Worm (Caenorhabditis elegans): Measurements from ENCODE around the gene pkc-2.
A peak's percentile ranks its signal among the peaks of the same experiment; 100 is the strongest.

pkc-2 gene

ce11 chrX:9401963-9402362 is 37.3 kb downstream of the pkc-2 start:
- no peak for TF ChIP-seq fkh-10 (GFP tag; optimal IDR thresholded peaks at IDR 0.05)
- peak; percentile 16 for TF ChIP-seq ceh-31 (tag; optimal IDR thresholded peaks at IDR 0.05)
- TF ChIP-seq K09A11.1 (tag; optimal IDR thresholded peaks at IDR 0.05; ENCODE audit: insufficient read depth), result no peak
- no peak for TF ChIP-seq elt-4 (tag; optimal IDR thresholded peaks at IDR 0.05)
- no peak for TF ChIP-seq pag-3 (tag; optimal IDR thresholded peaks at IDR 0.05; ENCODE audit: borderline replicate concordance)
- TF ChIP-seq ref-2 (tag; optimal IDR thresholded peaks at IDR 0.05), result peak; percentile 21
- no peak for TF ChIP-seq C08G9.2 (tag; optimal IDR thresholded peaks at IDR 0.05)
- TF ChIP-seq hlh-15 (tag; optimal IDR thresholded peaks at IDR 0.05), result no peak
- no peak for TF ChIP-seq ceh-34 (tag; optimal IDR thresholded peaks at IDR 0.05)
- no peak for TF ChIP-seq fkh-6 (tag; optimal IDR thresholded peaks at IDR 0.05)
- TF ChIP-seq C38D4.7 (GFP tag; optimal IDR thresholded peaks at IDR 0.05), result no peak
- TF ChIP-seq gmeb-2 (tag; optimal IDR thresholded peaks at IDR 0.05), result no peak
- no peak for TF ChIP-seq che-1 (tag; optimal IDR thresholded peaks at IDR 0.05)
- TF ChIP-seq madf-2 (tag; optimal IDR thresholded peaks at IDR 0.05), result no peak
- no peak for TF ChIP-seq tbx-7 (tag; optimal IDR thresholded peaks at IDR 0.05)
- TF ChIP-seq sox-4 (tag; optimal IDR thresholded peaks at IDR 0.05), result no peak
- TF ChIP-seq hlh-30 (tag; optimal IDR thresholded peaks at IDR 0.05; ENCODE audit: insufficient read depth), result peak; percentile 11
- no peak for TF ChIP-seq T23F11.4 (GFP tag; optimal IDR thresholded peaks at IDR 0.05)
- TF ChIP-seq nhr-11 (tag; optimal IDR thresholded peaks at IDR 0.05), result no peak
- no peak for TF ChIP-seq pat-9 (tag; optimal IDR thresholded peaks at IDR 0.05)
- TF ChIP-seq nfya-1 (tag; optimal IDR thresholded peaks at IDR 0.05), result no peak

ce11 chrX:9402464-9402863 is 37.8 kb downstream of the pkc-2 start:
- no peak for TF ChIP-seq ceh-45 (GFP tag; IDR thresholded peaks at IDR 0.05)
- TF ChIP-seq lin-11 (tag; optimal IDR thresholded peaks at IDR 0.05), result no peak
- TF ChIP-seq elt-2 (tag; optimal IDR thresholded peaks at IDR 0.05), result no peak
- TF ChIP-seq sox-2 (GFP tag; IDR thresholded peaks at IDR 0.05), result no peak
- no peak for TF ChIP-seq C08G9.2 (tag; optimal IDR thresholded peaks at IDR 0.05)
- TF ChIP-seq mec-3 (tag; optimal IDR thresholded peaks at IDR 0.05; ENCODE audit: borderline replicate concordance), result no peak
- TF ChIP-seq pag-3 (tag; optimal IDR thresholded peaks at IDR 0.05; ENCODE audit: borderline replicate concordance), result no peak
- no peak for TF ChIP-seq sox-4 (tag; optimal IDR thresholded peaks at IDR 0.05)
- no peak for TF ChIP-seq npax-4 (tag; optimal IDR thresholded peaks at IDR 0.05)
- TF ChIP-seq che-1 (tag; optimal IDR thresholded peaks at IDR 0.05), result no peak
- no peak for TF ChIP-seq C38D4.7 (GFP tag; optimal IDR thresholded peaks at IDR 0.05)

DNA sequence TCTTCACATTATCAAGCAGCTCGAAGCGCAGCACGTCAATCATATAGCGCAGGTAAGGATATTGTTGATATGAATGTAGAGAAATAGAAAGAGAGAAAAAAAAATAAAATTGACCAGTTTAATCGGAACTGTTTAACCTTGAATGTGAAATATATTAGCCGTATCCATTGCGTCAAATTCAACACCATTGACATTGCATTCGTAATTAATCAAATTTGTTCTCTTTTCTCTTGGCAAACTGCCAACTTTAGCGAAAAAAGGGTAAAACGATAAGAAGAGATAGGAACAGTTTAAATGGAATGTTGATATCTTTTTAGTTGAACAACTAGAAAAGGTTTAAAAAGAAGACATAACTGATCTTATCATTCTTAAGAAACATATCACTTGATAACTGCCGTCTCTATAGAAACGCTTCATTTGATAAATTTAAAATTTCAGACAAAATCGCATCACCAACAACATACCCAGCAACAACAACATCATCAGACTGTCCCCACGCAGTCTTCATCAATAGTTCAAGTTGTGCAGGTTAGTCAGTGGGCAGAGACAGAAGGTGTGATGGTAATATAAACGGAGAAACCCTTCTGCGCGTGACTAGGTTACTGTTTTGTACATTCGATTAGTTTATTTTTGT is 39.1 kb downstream of the pkc-2 start:
- TF ChIP-seq unc-55 (GFP tag; optimal IDR thresholded peaks at IDR 0.05), result no peak
- TF ChIP-seq gmeb-2 (tag; optimal IDR thresholded peaks at IDR 0.05), result no peak
- TF ChIP-seq ets-4 (tag; optimal IDR thresholded peaks at IDR 0.05), result no peak
- no peak for TF ChIP-seq ttx-3 (tag; optimal IDR thresholded peaks at IDR 0.05)
- no peak for TF ChIP-seq C08G9.2 (tag; optimal IDR thresholded peaks at IDR 0.05)
- TF ChIP-seq zip-5 (tag; optimal IDR thresholded peaks at IDR 0.05), result no peak
- TF ChIP-seq K02D7.2 (tag; optimal IDR thresholded peaks at IDR 0.05), result no peak
- TF ChIP-seq ztf-16 (tag; optimal IDR thresholded peaks at IDR 0.05), result no peak
- TF ChIP-seq ceh-18 (tag; optimal IDR thresholded peaks at IDR 0.05), result no peak
- no peak for TF ChIP-seq nhr-232 (tag; optimal IDR thresholded peaks at IDR 0.05)
- no peak for TF ChIP-seq pha-4 (tag; optimal IDR thresholded peaks at IDR 0.05)
- no peak for TF ChIP-seq ceh-6 (GFP tag; optimal IDR thresholded peaks at IDR 0.05)
- TF ChIP-seq fkh-10 (GFP tag; optimal IDR thresholded peaks at IDR 0.05), result no peak
- TF ChIP-seq ceh-48 (tag; optimal IDR thresholded peaks at IDR 0.05), result no peak
